Worm (Caenorhabditis elegans) whole organism, young adult: ENCODE data around the gene EEED8.4.

Experiments
- B0035.1 ChIP-seq: sonication (generic microtip); optimal IDR thresholded peaks from 2 replicates; lab custom pipeline; 2016; ENCODE audit warnings: missing genetic modification characterization, mild to moderate bottlenecking, missing compliant biosample characterization, missing genotype, missing genetic modification reagents
- F22D6.2 ChIP-seq: sonication (generic microtip); optimal IDR thresholded peaks from 2 replicates; lab custom pipeline; 2016; ENCODE audit warnings: mild to moderate bottlenecking, missing genetic modification characterization, missing compliant biosample characterization
- F33H1.4 ChIP-seq: fragments of 200-800 bp; sonication (Bioruptor generic); IDR thresholded peaks from 2 replicates; pipeline ENCODE4 v1.3.6; 2022; ENCODE audit warnings: missing genetic modification reagents, missing genetic modification characterization, missing compliant biosample characterization
- F37B4.10 ChIP-seq: fragments of 200-800 bp; sonication (Bioruptor generic); IDR thresholded peaks from 2 replicates; pipeline ENCODE4 v1.3.6; 2022; ENCODE audit warnings: missing genetic modification characterization, missing compliant biosample characterization
- F49E8.2 ChIP-seq: sonication (generic microtip); optimal IDR thresholded peaks from 3 replicates; lab custom pipeline; 2017; ENCODE audit warnings: missing genetic modification characterization, mild to moderate bottlenecking, missing compliant biosample characterization, antibody characterized with exemption, moderate library complexity; ENCODE audit not compliant: insufficient read depth
- F52B5.7 ChIP-seq: sonication (generic microtip); optimal IDR thresholded peaks from 2 replicates; lab custom pipeline; 2016; ENCODE audit warnings: mild to moderate bottlenecking, missing genetic modification characterization, missing compliant biosample characterization
- K12H6.12 ChIP-seq: fragments of 200-800 bp; sonication (Bioruptor generic); optimal IDR thresholded peaks from 2 replicates; lab custom pipeline; 2018; ENCODE audit warnings: mild to moderate bottlenecking, missing genetic modification characterization, missing compliant biosample characterization
- T26A5.8 ChIP-seq: sonication (generic microtip); optimal IDR thresholded peaks from 2 replicates; lab custom pipeline; 2016; ENCODE audit warnings: missing genetic modification characterization, missing compliant biosample characterization
- Y67H2A.10 ChIP-seq: fragments of 200-800 bp; sonication (Bioruptor generic); conservative IDR thresholded peaks from 2 replicates; pipeline ENCODE4 v1.3.6; 2022; ENCODE audit warnings: missing genetic modification reagents, missing genetic modification characterization, missing compliant biosample characterization
- Y79H2A.3 ChIP-seq: fragments of 200-800 bp; sonication (Bioruptor generic); conservative IDR thresholded peaks from 2 replicates; pipeline ENCODE4 v1.3.6; 2022; ENCODE audit warnings: missing genetic modification reagents, missing genetic modification characterization, missing compliant biosample characterization
- ZK185.1 ChIP-seq: sonication (generic microtip); optimal IDR thresholded peaks from 2 replicates; lab custom pipeline; 2016; ENCODE audit warnings: mild to moderate bottlenecking, missing genetic modification characterization, missing compliant biosample characterization; ENCODE audit not compliant: poor library complexity, severe bottlenecking
- ama-1 ChIP-seq, 3 experiments: fragments of 150-350 bp in 1 of 3; sonication (generic microtip) in 2 of 3; optimal IDR thresholded peaks; 2 replicates each; lab custom pipeline; 2014 to 2018; ENCODE audit warnings: missing biosample characterization in 2 of 3, missing genetic modification characterization in 2 of 3, missing genetic modification reagents in 2 of 3
- bed-2 ChIP-seq: fragments of 200-800 bp; sonication (Bioruptor generic); IDR thresholded peaks from 2 replicates; pipeline ENCODE4 v1.3.6; 2022; ENCODE audit warnings: missing genetic modification reagents, missing genetic modification characterization, missing compliant biosample characterization
- cebp-2 ChIP-seq: fragments of 200-800 bp; sonication (Bioruptor generic); IDR thresholded peaks from 2 replicates; pipeline ENCODE4 v1.3.6; 2022; ENCODE audit warnings: missing genetic modification characterization, missing compliant biosample characterization
- ceh-100 ChIP-seq: fragments of 200-800 bp; sonication (Bioruptor generic); IDR thresholded peaks from 2 replicates; pipeline ENCODE4 v1.3.6; 2022; ENCODE audit warnings: missing genetic modification reagents, missing genetic modification characterization, missing compliant biosample characterization
- die-1 ChIP-seq: sonication (generic microtip); optimal IDR thresholded peaks from 2 replicates; lab custom pipeline; 2016; ENCODE audit warnings: missing genotype, mild to moderate bottlenecking, missing genetic modification characterization, missing compliant biosample characterization
- dox-1 ChIP-seq: fragments of 200-800 bp; sonication (Bioruptor generic); IDR thresholded peaks from 2 replicates; pipeline ENCODE4 v1.3.6; 2022; ENCODE audit warnings: missing genetic modification reagents, missing genetic modification characterization, missing compliant biosample characterization
- fkh-3 ChIP-seq: sonication (generic microtip); optimal IDR thresholded peaks from 2 replicates; lab custom pipeline; 2016; ENCODE audit warnings: mild to moderate bottlenecking, missing genetic modification characterization, missing compliant biosample characterization
- him-1 ChIP-seq: sonication (generic microtip); optimal IDR thresholded peaks from 2 replicates; lab custom pipeline; 2016; ENCODE audit warnings: missing genotype, missing genetic modification reagents, missing genetic modification characterization, missing compliant biosample characterization
- hlh-26 ChIP-seq: fragments of 200-800 bp; sonication (Bioruptor generic); conservative IDR thresholded peaks from 2 replicates; pipeline ENCODE4 v1.3.6; 2022; ENCODE audit warnings: missing genetic modification reagents, missing genetic modification characterization, missing compliant biosample characterization
- let-607 ChIP-seq, 2 experiments: fragments of 200-800 bp in 1 of 2; sonication (Bioruptor generic) in 1 of 2; sonication (generic microtip) in 1 of 2; optimal IDR thresholded peaks; 2 replicates each; lab custom pipeline; 2016 to 2018; ENCODE audit warnings: mild to moderate bottlenecking in 2 of 2, missing compliant biosample characterization in 2 of 2, missing genetic modification characterization in 2 of 2, moderate library complexity in 2 of 2, missing genotype in 1 of 2
- lin-35 ChIP-seq, 3 experiments: fragments of 150-350 bp in 2 of 3; sonication (generic microtip) in 1 of 3; optimal IDR thresholded peaks; 2 replicates each; lab custom pipeline; 2014 to 2018; ENCODE audit warnings: missing biosample characterization in 3 of 3, missing genetic modification characterization in 3 of 3, missing genetic modification reagents in 3 of 3
- lsl-1 ChIP-seq: fragments of 200-800 bp; sonication (Bioruptor generic); optimal IDR thresholded peaks from 2 replicates; lab custom pipeline; 2018; ENCODE audit warnings: mild to moderate bottlenecking, missing genetic modification characterization, moderate library complexity, missing compliant biosample characterization
- lsy-27 ChIP-seq: sonication (generic microtip); optimal IDR thresholded peaks from 2 replicates; lab custom pipeline; 2017; ENCODE audit warnings: missing genetic modification characterization, mild to moderate bottlenecking, missing compliant biosample characterization, antibody characterized with exemption, missing genotype, borderline replicate concordance; ENCODE audit not compliant: insufficient read depth
- madf-3 ChIP-seq: fragments of 200-800 bp; sonication (Bioruptor generic); IDR thresholded peaks from 2 replicates; pipeline ENCODE4 v1.3.6; 2022; ENCODE audit warnings: missing genetic modification reagents, missing genetic modification characterization, missing compliant biosample characterization
- nhr-120 ChIP-seq: fragments of 200-800 bp; sonication (Bioruptor generic); IDR thresholded peaks from 2 replicates; pipeline ENCODE4 v1.3.6; 2022; ENCODE audit warnings: missing genetic modification characterization, missing compliant biosample characterization
- nhr-27 ChIP-seq: fragments of 200-800 bp; sonication (Bioruptor generic); optimal IDR thresholded peaks from 2 replicates; lab custom pipeline; 2018; ENCODE audit warnings: mild to moderate bottlenecking, missing genetic modification characterization, moderate library complexity, missing compliant biosample characterization
- rec-8 ChIP-seq, 2 experiments: sonication (generic microtip); optimal IDR thresholded peaks; 2 replicates each; lab custom pipeline; 2016; ENCODE audit warnings: mild to moderate bottlenecking in 2 of 2, missing genetic modification characterization in 2 of 2, missing genetic modification reagents in 2 of 2, missing genotype in 2 of 2, missing biosample characterization in 1 of 2, missing compliant biosample characterization in 1 of 2, moderate library complexity in 1 of 2
- repo-1 ChIP-seq: sonication (generic microtip); optimal IDR thresholded peaks from 2 replicates; lab custom pipeline; 2017; ENCODE audit warnings: mild to moderate bottlenecking, missing genetic modification characterization, missing compliant biosample characterization
- rpc-1 ChIP-seq, 2 experiments: fragments of 150-350 bp in 1 of 2; sonication (generic microtip) in 1 of 2; optimal IDR thresholded peaks; 2 replicates each; lab custom pipeline; 2014 to 2018; ENCODE audit warnings: missing biosample characterization in 1 of 2, missing genetic modification characterization in 1 of 2, missing genetic modification reagents in 1 of 2, missing genotype in 1 of 2
- snpc-3.4 ChIP-seq: sonication (generic microtip); optimal IDR thresholded peaks from 2 replicates; lab custom pipeline; 2017; ENCODE audit warnings: missing genetic modification characterization, mild to moderate bottlenecking, missing compliant biosample characterization, antibody characterized with exemption, moderate library complexity, missing genotype, missing genetic modification reagents
- xnd-1 ChIP-seq: sonication (generic microtip); optimal IDR thresholded peaks from 2 replicates; lab custom pipeline; 2016; ENCODE audit warnings: missing genotype, missing genetic modification reagents, missing genetic modification characterization, missing compliant biosample characterization
- zfh-2 ChIP-seq: fragments of 200-800 bp; sonication (Bioruptor generic); conservative IDR thresholded peaks from 2 replicates; pipeline ENCODE4 v1.3.6; 2022; ENCODE audit warnings: missing genetic modification reagents, missing genetic modification characterization, missing compliant biosample characterization
- ztf-22 ChIP-seq: fragments of 200-800 bp; sonication (Bioruptor generic); optimal IDR thresholded peaks from 2 replicates; lab custom pipeline; 2018; ENCODE audit warnings: mild to moderate bottlenecking, missing genetic modification characterization, moderate library complexity, missing compliant biosample characterization
- ztf-28 ChIP-seq: fragments of 200-800 bp; sonication (Bioruptor generic); IDR thresholded peaks from 2 replicates; pipeline ENCODE4 v1.3.6; 2022; ENCODE audit warnings: missing genetic modification reagents, missing genetic modification characterization, missing compliant biosample characterization
- ztf-3 ChIP-seq: fragments of 200-800 bp; sonication (Bioruptor generic); optimal IDR thresholded peaks from 2 replicates; lab custom pipeline; 2018; ENCODE audit warnings: mild to moderate bottlenecking, missing genetic modification characterization, missing compliant biosample characterization
- ztf-6 ChIP-seq: fragments of 200-800 bp; sonication (Bioruptor generic); IDR thresholded peaks from 2 replicates; pipeline ENCODE4 v1.3.6; 2022; ENCODE audit warnings: missing genetic modification reagents, missing genetic modification characterization, missing compliant biosample characterization

Gene EEED8.4

ce11 chrII:5416204-5416764 lies 7.2 kb downstream of the EEED8.4 start, which contains the start of gene EEED8.2:
Gene EEED8.2 (plus strand): TSS chrII:5416714.
- TF ChIP-seq cebp-2: no peak
- TF ChIP-seq snpc-3.4: no peak
- TF ChIP-seq him-1 (tag; lab: Kevin White, UChicago): no peak
- TF ChIP-seq F37B4.10: no peak
- TF ChIP-seq F22D6.2 (tag; lab: Kevin White, UChicago): no peak
- TF ChIP-seq T26A5.8 (tag; lab: Kevin White, UChicago): no peak
- no peak for TF ChIP-seq lsy-27 (tag; lab: Kevin White, UChicago)
- TF ChIP-seq, all 124 proteins: peak for 0

- TF ChIP-seq F33H1.4 (GFP tag; lab: Robert Waterston, UW) (no peak), ztf-6 (GFP tag; lab: Robert Waterston, UW) (no peak), nhr-27 (tag; lab: Kevin White, UChicago) (no peak), rec-8 (tag; optimal IDR thresholded peaks at IDR 0.05; lab: Kevin White, UChicago) (no peak), ama-1 (optimal IDR thresholded peaks at IDR 0.05; lab: Kevin White, UChicago) (no peak), ama-1 (GFP tag; optimal IDR thresholded peaks at IDR 0.05; lab: Kevin White, UChicago) (no peak), snpc-3.4 (no peak), B0035.1 (tag; lab: Kevin White, UChicago) (no peak), lsl-1 (GFP tag; lab: Kevin White, UChicago) (no peak), rpc-1 (optimal IDR thresholded peaks at IDR 0.05; lab: Kevin White, UChicago) (no peak), rpc-1 (tag; optimal IDR thresholded peaks at IDR 0.05; lab: Kevin White, UChicago) (no peak), cebp-2 (no peak), xnd-1 (tag; lab: Kevin White, UChicago) (no peak), ztf-28 (GFP tag; lab: Robert Waterston, UW) (no peak), F52B5.7 (tag; lab: Kevin White, UChicago) (no peak), zfh-2 (GFP tag; lab: Robert Waterston, UW) (no peak), ceh-100 (no peak), K12H6.12 (no peak), ztf-22 (GFP tag; lab: Kevin White, UChicago) (no peak)
- TF ChIP-seq, all 124 proteins: peak for 0
These were observed 8.8 kb downstream of the EEED8.4 start for ce11 chrII:5417905-5418304.

ce11 chrII:5418317-5418716 lies 9.2 kb downstream of the EEED8.4 start:
- TF ChIP-seq Y79H2A.3 (GFP tag; lab: Robert Waterston, UW): no peak
- TF ChIP-seq lin-35 (GFP tag; optimal IDR thresholded peaks at IDR 0.05; lab: Kevin White, UChicago): no peak
- TF ChIP-seq F37B4.10: no peak
- TF ChIP-seq Y67H2A.10 (GFP tag; lab: Robert Waterston, UW): no peak
- TF ChIP-seq madf-3: no peak
- TF ChIP-seq ztf-3: no peak
- no peak for TF ChIP-seq ceh-100
- TF ChIP-seq repo-1 (tag; lab: Kevin White, UChicago): no peak
- TF ChIP-seq fkh-3 (tag; lab: Kevin White, UChicago): no peak
- TF ChIP-seq dox-1: no peak
- TF ChIP-seq let-607 (tag; optimal IDR thresholded peaks at IDR 0.05; lab: Kevin White, UChicago): no peak
- no peak for TF ChIP-seq F49E8.2
- TF ChIP-seq nhr-120 (GFP tag; lab: Robert Waterston, UW): no peak
- TF ChIP-seq hlh-26 (GFP tag; lab: Robert Waterston, UW): no peak
- no peak for TF ChIP-seq rpc-1 (optimal IDR thresholded peaks at IDR 0.05; lab: Kevin White, UChicago)
- no peak for TF ChIP-seq rpc-1 (tag; optimal IDR thresholded peaks at IDR 0.05; lab: Kevin White, UChicago)
- no peak for TF ChIP-seq bed-2
- TF ChIP-seq die-1: no peak
- no peak for TF ChIP-seq F52B5.7 (tag; lab: Kevin White, UChicago)
- no peak for TF ChIP-seq ZK185.1 (tag; lab: Kevin White, UChicago)
